Worm (Caenorhabditis elegans) whole organism, L3 larva: ENCODE data around the gene C14F11.4.

Experiments used
- nhr-237 ChIP-seq: fragments of 150-350 bp; optimal IDR thresholded peaks from 2 replicates; lab custom pipeline; 2014; ENCODE audit warnings: missing biosample characterization, missing genetic modification characterization
- nhr-43 ChIP-seq: sonication (generic microtip); optimal IDR thresholded peaks from 2 replicates; lab custom pipeline; 2016; ENCODE audit warnings: mild to moderate bottlenecking, missing genetic modification characterization, missing compliant biosample characterization; ENCODE audit not compliant: poor library complexity, severe bottlenecking
- pha-4 ChIP-seq: fragments of 150-350 bp; optimal IDR thresholded peaks from 2 replicates; lab custom pipeline; 2014; ENCODE audit warnings: missing biosample characterization, missing genetic modification reagents, missing genetic modification characterization
- pqm-1 ChIP-seq: fragments of 150-350 bp; optimal IDR thresholded peaks from 2 replicates; lab custom pipeline; 2017; ENCODE audit warnings: missing biosample characterization, missing genetic modification characterization, inconsistent platforms
- snpc-4 ChIP-seq: fragments of 150-350 bp; optimal IDR thresholded peaks from 2 replicates; lab custom pipeline; 2014; ENCODE audit warnings: missing biosample characterization, missing genetic modification characterization
- unc-39 ChIP-seq: sonication (generic microtip); optimal IDR thresholded peaks from 4 replicates; lab custom pipeline; 2017; ENCODE audit warnings: missing biosample characterization, missing genetic modification characterization

ce11 chrX:6219892-6220291 is 13.0 kb downstream of the C14F11.4 start:
- TF ChIP-seq unc-39 (tag; lab: Kevin White, UChicago) (no peak), snpc-4 (tag; lab: Kevin White, UChicago) (no peak), pqm-1 (tag; lab: Kevin White, UChicago) (no peak), nhr-43 (tag; lab: Kevin White, UChicago) (peak; percentile 34), nhr-237 (tag; lab: Kevin White, UChicago) (no peak), pha-4 (peak; percentile 50)
